Fruit fly (Drosophila melanogaster) whole organism, embryonic: ENCODE measurements around the gene htt.

Experiments
- Antp ChIP-seq: fragments of 200-800 bp; sonication (Bioruptor generic); optimal IDR thresholded peaks from 3 replicates; lab custom pipeline; 2016; ENCODE audit warnings: missing biosample characterization, missing genetic modification characterization
- C15 ChIP-seq: fragments of 200-800 bp; sonication (Bioruptor generic); IDR thresholded peaks from 3 replicates; pipeline ENCODE4 v1.3.6; 2022; ENCODE audit warnings: missing biosample characterization, missing genetic modification characterization
- CG10209 ChIP-seq: fragments of 200-800 bp; sonication (Bioruptor generic); optimal IDR thresholded peaks from 3 replicates; lab custom pipeline; 2017; ENCODE audit warnings: missing biosample characterization, mild to moderate bottlenecking, missing genetic modification characterization, missing genetic modification reagents
- CG10274 ChIP-seq: fragments of 200-800 bp; sonication (Bioruptor generic); optimal IDR thresholded peaks from 3 replicates; lab custom pipeline; 2017; ENCODE audit warnings: missing biosample characterization, mild to moderate bottlenecking, missing genetic modification characterization
- CG11696 ChIP-seq: fragments of 200-800 bp; sonication (Bioruptor generic); IDR thresholded peaks from 2 replicates; pipeline ENCODE4 v1.3.6; 2022; ENCODE audit warnings: missing biosample characterization, missing genetic modification characterization
- CG12104 ChIP-seq: fragments of 200-800 bp; sonication (Bioruptor generic); optimal IDR thresholded peaks from 3 replicates; lab custom pipeline; 2016; ENCODE audit warnings: missing biosample characterization, missing genetic modification characterization
- CG12219 ChIP-seq: fragments of 200-800 bp; sonication (Bioruptor generic); optimal IDR thresholded peaks from 3 replicates; lab custom pipeline; 2018; ENCODE audit warnings: missing biosample characterization, mild to moderate bottlenecking, missing genetic modification characterization
- CG13296 ChIP-seq: fragments of 200-800 bp; sonication (Bioruptor generic); optimal IDR thresholded peaks from 3 replicates; lab custom pipeline; 2018; ENCODE audit warnings: missing biosample characterization, mild to moderate bottlenecking, missing genetic modification characterization
- CG13894 ChIP-seq: fragments of 200-800 bp; sonication (Bioruptor generic); optimal IDR thresholded peaks from 3 replicates; lab custom pipeline; 2018; ENCODE audit warnings: missing biosample characterization, mild to moderate bottlenecking, missing genetic modification characterization, moderate library complexity
- CG14965 ChIP-seq: fragments of 200-800 bp; sonication (Bioruptor generic); optimal IDR thresholded peaks from 2 replicates; lab custom pipeline; 2016; ENCODE audit warnings: missing biosample characterization, missing genetic modification characterization, borderline replicate concordance
- CG15601 ChIP-seq: fragments of 200-800 bp; sonication (Bioruptor generic); optimal IDR thresholded peaks from 3 replicates; lab custom pipeline; 2019; ENCODE audit warnings: missing biosample characterization, mild to moderate bottlenecking, missing genetic modification characterization, moderate library complexity
- CG17328 ChIP-seq: fragments of 200-800 bp; sonication (Bioruptor generic); IDR thresholded peaks from 2 replicates; pipeline ENCODE4 v1.3.6; 2022; ENCODE audit warnings: missing biosample characterization, missing genetic modification characterization
- CG18262 ChIP-seq: fragments of 200-800 bp; optimal IDR thresholded peaks from 3 replicates; lab custom pipeline; 2019; ENCODE audit warnings: missing biosample characterization, mild to moderate bottlenecking, missing genetic modification characterization, moderate library complexity
- CG2678 ChIP-seq: fragments of 200-800 bp; sonication (Bioruptor generic); optimal IDR thresholded peaks from 3 replicates; lab custom pipeline; 2019; ENCODE audit warnings: missing biosample characterization, mild to moderate bottlenecking, missing genetic modification characterization, moderate library complexity
- CG3065 ChIP-seq: fragments of 200-800 bp; sonication (Bioruptor generic); optimal IDR thresholded peaks from 2 replicates; lab custom pipeline; 2016; ENCODE audit warnings: missing biosample characterization, missing genetic modification characterization
- CG34376 ChIP-seq: fragments of 200-800 bp; sonication (Bioruptor generic); optimal IDR thresholded peaks from 2 replicates; lab custom pipeline; 2018; ENCODE audit warnings: missing biosample characterization, mild to moderate bottlenecking, missing genetic modification characterization
- CG4328 ChIP-seq: fragments of 200-800 bp; sonication (Bioruptor generic); optimal IDR thresholded peaks from 3 replicates; lab custom pipeline; 2017; ENCODE audit warnings: missing biosample characterization, missing genetic modification reagents, missing genetic modification characterization
- CG7357 ChIP-seq: fragments of 200-800 bp; sonication (Bioruptor generic); IDR thresholded peaks from 3 replicates; pipeline ENCODE4 v1.3.6; 2022; ENCODE audit warnings: missing biosample characterization, missing genetic modification characterization
- CG8089 ChIP-seq: fragments of 200-800 bp; sonication (Bioruptor generic); optimal IDR thresholded peaks from 3 replicates; lab custom pipeline; 2016; ENCODE audit warnings: missing biosample characterization, missing genetic modification characterization
- D19A ChIP-seq: fragments of 200-800 bp; optimal IDR thresholded peaks from 3 replicates; lab custom pipeline; 2019; ENCODE audit warnings: missing biosample characterization, mild to moderate bottlenecking, missing genetic modification characterization, moderate library complexity
- Dek ChIP-seq: fragments of 200-800 bp; sonication (Bioruptor generic); optimal IDR thresholded peaks from 3 replicates; lab custom pipeline; 2019; ENCODE audit warnings: missing biosample characterization, mild to moderate bottlenecking, missing genetic modification characterization, moderate library complexity
- Drgx ChIP-seq: fragments of 200-800 bp; sonication (Bioruptor generic); IDR thresholded peaks from 2 replicates; pipeline ENCODE4 v1.3.6; 2022; ENCODE audit warnings: missing biosample characterization, missing genetic modification characterization
- H15 ChIP-seq: fragments of 200-800 bp; sonication (Bioruptor generic); IDR thresholded peaks from 3 replicates; pipeline ENCODE4 v1.3.6; 2022; ENCODE audit warnings: missing biosample characterization, missing genetic modification characterization
- HHEX ChIP-seq: fragments of 200-800 bp; sonication (Bioruptor generic); optimal IDR thresholded peaks from 3 replicates; lab custom pipeline; 2017; ENCODE audit warnings: missing biosample characterization, mild to moderate bottlenecking, missing genetic modification characterization, missing genetic modification reagents
- Mad ChIP-seq: fragments of 200-800 bp; sonication (Bioruptor generic); optimal IDR thresholded peaks from 2 replicates; lab custom pipeline; 2016; ENCODE audit warnings: missing biosample characterization, missing genetic modification characterization
- Nf-YB ChIP-seq: fragments of 200-800 bp; sonication (Bioruptor generic); optimal IDR thresholded peaks from 3 replicates; lab custom pipeline; 2019; ENCODE audit warnings: missing biosample characterization, mild to moderate bottlenecking, missing genetic modification characterization, moderate library complexity
- Sox100B ChIP-seq: fragments of 200-800 bp; sonication (Bioruptor generic); optimal IDR thresholded peaks from 3 replicates; lab custom pipeline; 2018; ENCODE audit warnings: missing biosample characterization, mild to moderate bottlenecking, missing genetic modification characterization
- Sox102F ChIP-seq: fragments of 200-800 bp; sonication (Bioruptor generic); optimal IDR thresholded peaks from 2 replicates; lab custom pipeline; 2018; ENCODE audit warnings: missing biosample characterization, mild to moderate bottlenecking, missing genetic modification characterization, moderate library complexity
- Sry-δ ChIP-seq: fragments of 200-800 bp; sonication (Bioruptor generic); optimal IDR thresholded peaks from 2 replicates; lab custom pipeline; 2016; ENCODE audit warnings: missing biosample characterization, missing genetic modification characterization
- Xrp1 ChIP-seq: fragments of 200-800 bp; sonication (Bioruptor generic); IDR thresholded peaks from 2 replicates; pipeline ENCODE4 v1.3.6; 2022; ENCODE audit warnings: missing biosample characterization, missing genetic modification characterization
- YL-1 ChIP-seq: fragments of 200-800 bp; sonication (Bioruptor generic); optimal IDR thresholded peaks from 3 replicates; lab custom pipeline; 2017; ENCODE audit warnings: missing biosample characterization, mild to moderate bottlenecking, missing genetic modification characterization
- aop ChIP-seq: fragments of 200-800 bp; sonication (Bioruptor generic); IDR thresholded peaks from 2 replicates; pipeline ENCODE4 v1.3.6; 2022; ENCODE audit warnings: missing biosample characterization, missing genetic modification characterization
- bcd ChIP-seq: fragments of 200-800 bp; sonication (Bioruptor generic); optimal IDR thresholded peaks from 2 replicates; lab custom pipeline; 2017; ENCODE audit warnings: missing biosample characterization, mild to moderate bottlenecking, missing genetic modification characterization
- bowl ChIP-seq: fragments of 200-800 bp; sonication (Bioruptor generic); IDR thresholded peaks from 2 replicates; pipeline ENCODE4 v1.3.6; 2022; ENCODE audit warnings: missing biosample characterization, missing genetic modification characterization
- crp ChIP-seq, 2 experiments: fragments of 200-800 bp; sonication (Bioruptor generic); optimal IDR thresholded peaks; 2 replicates in 1 of 2; 3 replicates in 1 of 2; lab custom pipeline; 2017; ENCODE audit warnings: missing biosample characterization in 2 of 2, missing genetic modification characterization in 2 of 2, mild to moderate bottlenecking in 1 of 2, moderate library complexity in 1 of 2
- ems ChIP-seq: fragments of 200-800 bp; sonication (Bioruptor generic); optimal IDR thresholded peaks from 3 replicates; lab custom pipeline; 2016; ENCODE audit warnings: missing biosample characterization, missing genetic modification characterization
- fd64A ChIP-seq: fragments of 200-800 bp; sonication (Bioruptor generic); optimal IDR thresholded peaks from 3 replicates; lab custom pipeline; 2018; ENCODE audit warnings: missing biosample characterization, mild to moderate bottlenecking, missing genetic modification characterization
- fru ChIP-seq: fragments of >200 bp; optimal IDR thresholded peaks from 2 replicates; lab custom pipeline; 2017
- gcm ChIP-seq: fragments of 200-800 bp; sonication (Bioruptor generic); optimal IDR thresholded peaks from 2 replicates; lab custom pipeline; 2019; ENCODE audit warnings: missing biosample characterization, mild to moderate bottlenecking, missing genetic modification characterization, moderate library complexity
- gsb ChIP-seq: fragments of 200-800 bp; sonication (Bioruptor generic); IDR thresholded peaks from 2 replicates; pipeline ENCODE4 v1.3.6; 2022; ENCODE audit warnings: missing biosample characterization, missing genetic modification characterization
- hbn ChIP-seq: fragments of 200-800 bp; sonication (Bioruptor generic); IDR thresholded peaks from 2 replicates; pipeline ENCODE4 v1.3.6; 2022; ENCODE audit warnings: missing biosample characterization, missing genetic modification characterization; ENCODE audit not compliant: partially characterized antibody
- hth ChIP-seq: fragments of >200 bp; optimal IDR thresholded peaks from 2 replicates; lab custom pipeline; 2017; ENCODE audit warnings: inconsistent platforms
- ken ChIP-seq: fragments of 200-800 bp; sonication (Bioruptor generic); IDR thresholded peaks from 3 replicates; pipeline ENCODE4 v1.3.6; 2022; ENCODE audit warnings: missing biosample characterization, missing genetic modification characterization
- mld ChIP-seq: fragments of 200-800 bp; sonication (Bioruptor generic); IDR thresholded peaks from 3 replicates; pipeline ENCODE4 v1.3.6; 2022; ENCODE audit warnings: missing biosample characterization, missing genetic modification characterization; ENCODE audit not compliant: partially characterized antibody
- otp ChIP-seq: fragments of 200-800 bp; sonication (Bioruptor generic); IDR thresholded peaks from 3 replicates; pipeline ENCODE4, ENCODE4 v1.3.6; 2022; ENCODE audit warnings: missing biosample characterization, missing genetic modification characterization
- pho ChIP-seq: fragments of 200-800 bp; sonication (Bioruptor generic); optimal IDR thresholded peaks from 2 replicates; lab custom pipeline; 2016; ENCODE audit warnings: missing biosample characterization, missing genetic modification characterization
- pnt ChIP-seq: fragments of 200-800 bp; sonication (Bioruptor generic); optimal IDR thresholded peaks from 3 replicates; lab custom pipeline; 2016; ENCODE audit warnings: missing biosample characterization, missing genetic modification characterization
- sd ChIP-seq: fragments of 200-800 bp; sonication (Bioruptor generic); optimal IDR thresholded peaks from 3 replicates; lab custom pipeline; 2018; ENCODE audit warnings: missing biosample characterization, mild to moderate bottlenecking, missing genetic modification characterization, moderate library complexity
- sr ChIP-seq: fragments of 200-800 bp; sonication (Bioruptor generic); IDR thresholded peaks from 3 replicates; pipeline ENCODE4 v1.3.6; 2022; ENCODE audit warnings: missing biosample characterization, missing genetic modification characterization
- tgo ChIP-seq: fragments of 200-800 bp; sonication (Bioruptor generic); IDR thresholded peaks from 3 replicates; pipeline ENCODE4 v1.3.6; 2022; ENCODE audit warnings: missing biosample characterization, missing genetic modification characterization
- unpg ChIP-seq: fragments of 200-800 bp; sonication (Bioruptor generic); optimal IDR thresholded peaks from 3 replicates; lab custom pipeline; 2018; ENCODE audit warnings: missing biosample characterization, mild to moderate bottlenecking, missing genetic modification characterization, moderate library complexity
- wor ChIP-seq: fragments of 200-800 bp; sonication (Bioruptor generic); IDR thresholded peaks from 2 replicates; pipeline ENCODE4 v1.3.6; 2022; ENCODE audit warnings: missing biosample characterization, missing genetic modification characterization

htt gene

dm6 chr3R:28677527-28678134 lies 18.4 kb upstream of the htt start (continued):
- TF ChIP-seq gcm (GFP tag; lab: Kevin White, UChicago) (no peak), CG14965 (GFP tag; lab: Kevin White, UChicago) (no peak), Mad (no peak), Nf-YB (GFP tag; lab: Kevin White, UChicago) (no peak), mld (GFP tag; lab: Robert Waterston, UW) (no peak), pho (GFP tag; lab: Kevin White, UChicago) (no peak), C15 (GFP tag; lab: Robert Waterston, UW) (no peak), CG11696 (GFP tag; lab: Robert Waterston, UW) (no peak), aop (no peak), CG4328 (no peak), hbn (GFP tag; lab: Robert Waterston, UW) (no peak), CG12104 (GFP tag; lab: Kevin White, UChicago) (no peak), fd64A (no peak), CG10209 (GFP tag; lab: Kevin White, UChicago) (no peak), CG7357 (GFP tag; lab: Robert Waterston, UW) (no peak), crp (GFP tag; optimal IDR thresholded peaks at IDR 0.05; lab: Kevin White, UChicago) (no peak), CG18262 (no peak), H15 (GFP tag; lab: Robert Waterston, UW) (no peak), CG12219 (GFP tag; lab: Kevin White, UChicago) (no peak), CG8089 (no peak), Sry-δ (GFP tag; lab: Kevin White, UChicago) (no peak), HHEX (GFP tag; lab: Kevin White, UChicago) (no peak), CG17328 (GFP tag; lab: Robert Waterston, UW) (no peak), sr (no peak), CG2678 (peak; percentile 33), Dek (peak; percentile 31), tgo (GFP tag; lab: Robert Waterston, UW) (no peak), hth (lab: Kevin White, UChicago) (no peak), wor (GFP tag; lab: Robert Waterston, UW) (no peak), Drgx (no peak), YL-1 (GFP tag; lab: Kevin White, UChicago) (no peak), Sox102F (GFP tag; lab: Kevin White, UChicago) (peak; percentile 10), Xrp1 (GFP tag; lab: Robert Waterston, UW) (0 out of 2 replicates have a peak, but pooled peaks have one; percentile 9), bowl (no peak), CG15601 (tag; lab: Kevin White, UChicago) (no peak), sd (tag; lab: Kevin White, UChicago) (no peak), otp (GFP tag; lab: Robert Waterston, UW) (no peak), fru (lab: Kevin White, UChicago) (no peak), Sox100B (GFP tag; lab: Kevin White, UChicago) (peak; percentile 1), gsb (no peak), CG13894 (tag; lab: Kevin White, UChicago) (peak; percentile 21), CG3065 (GFP tag; lab: Kevin White, UChicago) (no peak), CG10274 (GFP tag; lab: Kevin White, UChicago) (no peak), unpg (peak; percentile 39), CG13296 (peak; percentile 4), CG34376 (GFP tag; lab: Kevin White, UChicago) (peak; percentile 19), ken (GFP tag; lab: Robert Waterston, UW) (no peak), ems (GFP tag; lab: Kevin White, UChicago) (no peak), bcd (GFP tag; lab: Kevin White, UChicago) (no peak), D19A (tag; lab: Kevin White, UChicago) (no peak), Antp (GFP tag; lab: Kevin White, UChicago) (no peak), pnt (no peak)
